Worm (Caenorhabditis elegans) whole organism, young adult: Measurements from ENCODE around the gene F58G11.4.

Experiments used
- K11D2.4 ChIP-seq: fragments of 200-800 bp; sonication (Bioruptor generic); IDR thresholded peaks from 2 replicates; pipeline ENCODE4 v1.3.6; 2022; ENCODE audit warnings: missing genetic modification reagents, missing genetic modification characterization, missing compliant biosample characterization
- aptf-2 ChIP-seq: fragments of 200-800 bp; sonication (Bioruptor generic); conservative IDR thresholded peaks from 2 replicates; pipeline ENCODE4 v1.3.6; 2022; ENCODE audit warnings: missing genetic modification reagents, missing genetic modification characterization, missing compliant biosample characterization
- ceh-91 ChIP-seq: fragments of 200-800 bp; sonication (Bioruptor generic); IDR thresholded peaks from 2 replicates; pipeline ENCODE4 v1.3.6; 2022; ENCODE audit warnings: missing genetic modification reagents, missing genetic modification characterization, missing compliant biosample characterization
- lsy-27 ChIP-seq: sonication (generic microtip); optimal IDR thresholded peaks from 2 replicates; lab custom pipeline; 2017; ENCODE audit warnings: missing genetic modification characterization, mild to moderate bottlenecking, missing compliant biosample characterization, antibody characterized with exemption, missing genotype, borderline replicate concordance; ENCODE audit not compliant: insufficient read depth
- tbp1 ChIP-seq: fragments of 200-800 bp; sonication (Bioruptor generic); optimal IDR thresholded peaks from 2 replicates; lab custom pipeline; 2018; ENCODE audit warnings: mild to moderate bottlenecking, missing genetic modification characterization, missing compliant biosample characterization
- ztf-28 ChIP-seq: fragments of 200-800 bp; sonication (Bioruptor generic); IDR thresholded peaks from 2 replicates; pipeline ENCODE4 v1.3.6; 2022; ENCODE audit warnings: missing genetic modification reagents, missing genetic modification characterization, missing compliant biosample characterization

- TF ChIP-seq ztf-28 (GFP tag; lab: Robert Waterston, UW) (no peak), tbp1 (GFP tag; lab: Kevin White, UChicago) (no peak), lsy-27 (tag; lab: Kevin White, UChicago) (no peak), ceh-91 (GFP tag; lab: Robert Waterston, UW) (no peak), K11D2.4 (GFP tag; lab: Robert Waterston, UW) (no peak), aptf-2 (GFP tag; lab: Robert Waterston, UW) (no peak)
Observed at ce11 chrV:13624424-13624823, 48.0 kb upstream of the F58G11.4 start, which contains the start of gene F53F4.11.
